Fruit fly (Drosophila melanogaster) whole organism, embryonic: Measurements from ENCODE around the gene Kaz-m1.
A peak's percentile ranks its signal among the peaks of the same experiment; 100 is the strongest.

Experiments
- Asciz ChIP-seq: fragments of 200-800 bp; sonication (Bioruptor generic); optimal IDR thresholded peaks from 2 replicates; lab custom pipeline; 2017; ENCODE audit warnings: missing biosample characterization, mild to moderate bottlenecking, missing genetic modification characterization, missing genetic modification reagents
- B-H2 ChIP-seq: fragments of 200-800 bp; sonication (Bioruptor generic); optimal IDR thresholded peaks from 2 replicates; lab custom pipeline; 2018; ENCODE audit warnings: missing biosample characterization, mild to moderate bottlenecking, missing genetic modification characterization
- CG10321 ChIP-seq: fragments of 200-800 bp; sonication (Bioruptor generic); IDR thresholded peaks from 2 replicates; pipeline ENCODE4 v1.3.6; 2022; ENCODE audit warnings: missing biosample characterization, missing genetic modification characterization
- CG12299 ChIP-seq: fragments of 200-800 bp; sonication (Bioruptor generic); optimal IDR thresholded peaks from 2 replicates; lab custom pipeline; 2018; ENCODE audit warnings: missing biosample characterization, mild to moderate bottlenecking, missing genetic modification characterization
- CG15073 ChIP-seq: fragments of 200-800 bp; sonication (Bioruptor generic); optimal IDR thresholded peaks from 2 replicates; lab custom pipeline; 2016; ENCODE audit warnings: missing biosample characterization, missing genetic modification characterization
- CG15479 ChIP-seq: fragments of 200-800 bp; sonication (Bioruptor generic); optimal IDR thresholded peaks from 3 replicates; lab custom pipeline; 2019; ENCODE audit warnings: missing biosample characterization, mild to moderate bottlenecking, missing genetic modification characterization, moderate library complexity
- CG15601 ChIP-seq: fragments of 200-800 bp; sonication (Bioruptor generic); optimal IDR thresholded peaks from 3 replicates; lab custom pipeline; 2019; ENCODE audit warnings: missing biosample characterization, mild to moderate bottlenecking, missing genetic modification characterization, moderate library complexity
- CG1792 ChIP-seq: fragments of 200-800 bp; sonication (Bioruptor generic); optimal IDR thresholded peaks from 2 replicates; lab custom pipeline; 2016; ENCODE audit warnings: missing biosample characterization, missing genetic modification characterization
- CG30431 ChIP-seq: fragments of 200-800 bp; sonication (Bioruptor generic); optimal IDR thresholded peaks from 2 replicates; lab custom pipeline; 2017; ENCODE audit warnings: missing biosample characterization, missing genetic modification characterization
- CG33213 ChIP-seq: fragments of 200-800 bp; sonication (Bioruptor generic); optimal IDR thresholded peaks from 3 replicates; lab custom pipeline; 2016; ENCODE audit warnings: missing biosample characterization, missing genetic modification characterization
- CG4730 ChIP-seq: fragments of 200-800 bp; sonication (Bioruptor generic); IDR thresholded peaks from 2 replicates; pipeline ENCODE4 v1.3.6; 2022; ENCODE audit warnings: missing biosample characterization, missing genetic modification characterization
- CG4854 ChIP-seq: fragments of 200-800 bp; sonication (Bioruptor generic); optimal IDR thresholded peaks from 2 replicates; lab custom pipeline; 2016; ENCODE audit warnings: missing biosample characterization, missing genetic modification characterization, inconsistent platforms
- CG6854 ChIP-seq: fragments of 200-800 bp; sonication (Bioruptor generic); optimal IDR thresholded peaks from 3 replicates; lab custom pipeline; 2017; ENCODE audit warnings: missing biosample characterization, mild to moderate bottlenecking, missing genetic modification characterization
- CG7839 ChIP-seq: fragments of 200-800 bp; sonication (Bioruptor generic); optimal IDR thresholded peaks from 3 replicates; lab custom pipeline; 2018; ENCODE audit warnings: missing biosample characterization, mild to moderate bottlenecking, missing genetic modification characterization, moderate library complexity
- CG8089 ChIP-seq: fragments of 200-800 bp; sonication (Bioruptor generic); optimal IDR thresholded peaks from 3 replicates; lab custom pipeline; 2016; ENCODE audit warnings: missing biosample characterization, missing genetic modification characterization
- CG8388 ChIP-seq: fragments of 200-800 bp; sonication (Bioruptor generic); optimal IDR thresholded peaks from 2 replicates; lab custom pipeline; 2019; ENCODE audit warnings: missing biosample characterization, mild to moderate bottlenecking, missing genetic modification characterization, moderate library complexity
- CG9727 ChIP-seq: fragments of 200-800 bp; sonication (Bioruptor generic); optimal IDR thresholded peaks from 3 replicates; lab custom pipeline; 2017; ENCODE audit warnings: missing biosample characterization, mild to moderate bottlenecking, missing genetic modification characterization
- CG9817 ChIP-seq: fragments of 200-800 bp; sonication (Bioruptor generic); optimal IDR thresholded peaks from 2 replicates; lab custom pipeline; 2018; ENCODE audit warnings: missing biosample characterization, mild to moderate bottlenecking, missing genetic modification characterization, moderate library complexity
- CTCF ChIP-seq: fragments of 200-800 bp; sonication (Bioruptor generic); optimal IDR thresholded peaks from 2 replicates; lab custom pipeline; 2017; ENCODE audit warnings: missing biosample characterization, mild to moderate bottlenecking, missing genetic modification characterization, moderate library complexity
- Camta ChIP-seq: fragments of 200-800 bp; sonication (Bioruptor generic); optimal IDR thresholded peaks from 2 replicates; lab custom pipeline; 2016; ENCODE audit warnings: missing biosample characterization, missing genetic modification characterization
- Drgx ChIP-seq: fragments of 200-800 bp; sonication (Bioruptor generic); IDR thresholded peaks from 2 replicates; pipeline ENCODE4 v1.3.6; 2022; ENCODE audit warnings: missing biosample characterization, missing genetic modification characterization
- ERR ChIP-seq: fragments of 200-800 bp; sonication (Bioruptor generic); optimal IDR thresholded peaks from 2 replicates; lab custom pipeline; 2016; ENCODE audit warnings: missing biosample characterization, missing genetic modification characterization
- Elba2 ChIP-seq: fragments of 200-800 bp; sonication (Bioruptor generic); optimal IDR thresholded peaks from 3 replicates; lab custom pipeline; 2016; ENCODE audit warnings: missing biosample characterization, missing genetic modification characterization
- HLH54F ChIP-seq: fragments of 200-800 bp; sonication (Bioruptor generic); optimal IDR thresholded peaks from 3 replicates; lab custom pipeline; 2016; ENCODE audit warnings: missing biosample characterization, missing genetic modification characterization
- Lim3 ChIP-seq: fragments of 200-800 bp; sonication (Bioruptor generic); IDR thresholded peaks from 2 replicates; pipeline ENCODE4 v1.3.6; 2022; ENCODE audit warnings: missing biosample characterization, missing genetic modification characterization
- NC2β ChIP-seq: fragments of 200-800 bp; sonication (Bioruptor generic); optimal IDR thresholded peaks from 2 replicates; lab custom pipeline; 2016; ENCODE audit warnings: missing biosample characterization, missing genetic modification characterization
- PHDP ChIP-seq: fragments of 200-800 bp; sonication (Bioruptor generic); optimal IDR thresholded peaks from 3 replicates; lab custom pipeline; 2018; ENCODE audit warnings: missing biosample characterization, mild to moderate bottlenecking, missing genetic modification characterization, moderate library complexity
- Scr ChIP-seq: fragments of 200-800 bp; sonication (Bioruptor generic); IDR thresholded peaks from 2 replicates; pipeline ENCODE4 v1.3.6; 2022; ENCODE audit warnings: missing biosample characterization, missing genetic modification characterization; ENCODE audit not compliant: partially characterized antibody
- Sry-β ChIP-seq: fragments of 200-800 bp; sonication (Bioruptor generic); optimal IDR thresholded peaks from 2 replicates; lab custom pipeline; 2018; ENCODE audit warnings: missing biosample characterization, mild to moderate bottlenecking, missing genetic modification characterization, moderate library complexity
- Ssrp ChIP-seq: fragments of 200-800 bp; sonication (Bioruptor generic); optimal IDR thresholded peaks from 2 replicates; lab custom pipeline; 2018; ENCODE audit warnings: missing biosample characterization, mild to moderate bottlenecking, missing genetic modification characterization, moderate library complexity
- TFAM ChIP-seq: fragments of 200-800 bp; sonication (Bioruptor generic); optimal IDR thresholded peaks from 2 replicates; lab custom pipeline; 2017; ENCODE audit warnings: missing biosample characterization, missing genetic modification characterization, inconsistent platforms
- Taf1 ChIP-seq: fragments of 200-800 bp; sonication (Bioruptor generic); IDR thresholded peaks from 2 replicates; pipeline ENCODE4 v1.3.6; 2022; ENCODE audit warnings: missing biosample characterization, missing genetic modification characterization
- YL-1 ChIP-seq: fragments of 200-800 bp; sonication (Bioruptor generic); optimal IDR thresholded peaks from 3 replicates; lab custom pipeline; 2017; ENCODE audit warnings: missing biosample characterization, mild to moderate bottlenecking, missing genetic modification characterization
- ap ChIP-seq: fragments of 200-800 bp; sonication (Bioruptor generic); IDR thresholded peaks from 2 replicates; pipeline ENCODE4 v1.3.6; 2022; ENCODE audit warnings: missing biosample characterization, missing genetic modification characterization
- caup ChIP-seq: fragments of 200-800 bp; sonication (Bioruptor generic); optimal IDR thresholded peaks from 3 replicates; lab custom pipeline; 2017; ENCODE audit warnings: missing biosample characterization, mild to moderate bottlenecking, missing genetic modification characterization, moderate library complexity; ENCODE audit not compliant: severe bottlenecking
- danr ChIP-seq: fragments of 200-800 bp; sonication (Bioruptor generic); IDR thresholded peaks from 2 replicates; pipeline ENCODE4 v1.3.6; 2022; ENCODE audit warnings: missing biosample characterization, missing genetic modification characterization
- dysf ChIP-seq: fragments of 200-800 bp; sonication (Bioruptor generic); IDR thresholded peaks from 3 replicates; pipeline ENCODE4 v1.3.6; 2022; ENCODE audit warnings: missing biosample characterization, missing genetic modification characterization
- gce ChIP-seq: fragments of 200-800 bp; sonication (Bioruptor generic); IDR thresholded peaks from 3 replicates; pipeline ENCODE4 v1.3.6; 2022; ENCODE audit warnings: missing biosample characterization, missing genetic modification characterization
- gfzf ChIP-seq: fragments of 200-800 bp; sonication (Bioruptor generic); optimal IDR thresholded peaks from 2 replicates; lab custom pipeline; 2016; ENCODE audit warnings: missing biosample characterization, mild to moderate bottlenecking, missing genetic modification characterization, moderate library complexity
- gro ChIP-seq: fragments of 200-800 bp; sonication (Bioruptor generic); optimal IDR thresholded peaks from 2 replicates; lab custom pipeline; 2016; ENCODE audit warnings: missing biosample characterization, missing genetic modification characterization
- h ChIP-seq: fragments of >200 bp; optimal IDR thresholded peaks from 2 replicates; lab custom pipeline; 2017
- ham ChIP-seq: fragments of 200-800 bp; sonication (Bioruptor generic); IDR thresholded peaks from 2 replicates; pipeline ENCODE4 v1.3.6; 2022; ENCODE audit warnings: missing biosample characterization, missing genetic modification characterization
- jing ChIP-seq: fragments of 200-800 bp; sonication (Bioruptor generic); optimal IDR thresholded peaks from 2 replicates; lab custom pipeline; 2018; ENCODE audit warnings: missing biosample characterization, mild to moderate bottlenecking, missing genetic modification characterization
- mld ChIP-seq: fragments of 200-800 bp; sonication (Bioruptor generic); IDR thresholded peaks from 3 replicates; pipeline ENCODE4 v1.3.6; 2022; ENCODE audit warnings: missing biosample characterization, missing genetic modification characterization; ENCODE audit not compliant: partially characterized antibody
- pfk ChIP-seq: fragments of 200-800 bp; sonication (Bioruptor generic); optimal IDR thresholded peaks from 2 replicates; lab custom pipeline; 2018; ENCODE audit warnings: missing biosample characterization, mild to moderate bottlenecking, missing genetic modification characterization, moderate library complexity
- pho ChIP-seq: fragments of 200-800 bp; sonication (Bioruptor generic); optimal IDR thresholded peaks from 2 replicates; lab custom pipeline; 2016; ENCODE audit warnings: missing biosample characterization, missing genetic modification characterization
- sc ChIP-seq, 3 experiments: fragments of >200 bp in 2 of 3; fragments of 200-800 bp in 1 of 3; sonication (Bioruptor generic) in 1 of 3; optimal IDR thresholded peaks; 2 replicates in 2 of 3; 3 replicates in 1 of 3; lab custom pipeline; 2017; ENCODE audit warnings: mild to moderate bottlenecking in 1 of 3, missing biosample characterization in 1 of 3, missing genetic modification characterization in 1 of 3, missing genetic modification reagents in 1 of 3
- ssp ChIP-seq: fragments of 200-800 bp; sonication (Bioruptor generic); IDR thresholded peaks from 2 replicates; pipeline ENCODE4 v1.3.6; 2022; ENCODE audit warnings: missing biosample characterization, missing genetic modification characterization
- stwl ChIP-seq: fragments of 200-800 bp; sonication (Bioruptor generic); optimal IDR thresholded peaks from 3 replicates; lab custom pipeline; 2018; ENCODE audit warnings: missing biosample characterization, mild to moderate bottlenecking, missing genetic modification characterization, moderate library complexity
- yki ChIP-seq: fragments of >200 bp; optimal IDR thresholded peaks from 3 replicates; lab custom pipeline; 2018
- z ChIP-seq: fragments of 200-800 bp; sonication (Bioruptor generic); IDR thresholded peaks from 3 replicates; pipeline ENCODE4 v1.3.6; 2022; ENCODE audit warnings: missing biosample characterization, missing genetic modification characterization
- zfh1 ChIP-seq: fragments of 200-800 bp; sonication (Bioruptor generic); IDR thresholded peaks from 3 replicates; pipeline ENCODE4 v1.3.6; 2022; ENCODE audit warnings: missing biosample characterization, missing genetic modification characterization

Kaz-m1 gene

dm6 chr3R:26055214-26055632 lies 40.7 kb downstream of the Kaz-m1 start, which contains the start of gene Cmpk (continued):
- TF ChIP-seq ssp (GFP tag; lab: Robert Waterston, UW), result no peak
- TF ChIP-seq dysf, result peak; percentile 82
- TF ChIP-seq CG4854 (GFP tag; lab: Kevin White, UChicago), result peak; percentile 16
- no peak for TF ChIP-seq Elba2 (GFP tag; lab: Kevin White, UChicago)
- TF ChIP-seq CG12299 (tag; lab: Kevin White, UChicago), result peak; percentile 47
- TF ChIP-seq CG8089 (GFP tag; lab: Kevin White, UChicago), result peak; percentile 23
- TF ChIP-seq ap (GFP tag; lab: Robert Waterston, UW), result no peak
- 0 out of 3 replicates have a peak, but pooled peaks have one; percentile 29 for TF ChIP-seq z (GFP tag; lab: Robert Waterston, UW)
- TF ChIP-seq NC2β (GFP tag; lab: Kevin White, UChicago), result peak; percentile 31
- TF ChIP-seq CG15601 (tag; lab: Kevin White, UChicago), result peak; percentile 97
- peak; percentile 61 for TF ChIP-seq stwl
- peak; percentile 38 for TF ChIP-seq HLH54F
- TF ChIP-seq CG4730, result no peak
- TF ChIP-seq CG10321 (GFP tag; lab: Robert Waterston, UW), result peak; percentile 26; the same call in 1 of the 2 replicates
- TF ChIP-seq yki (lab: Kevin White, UChicago), result no peak
- TF ChIP-seq zfh1 (GFP tag; lab: Robert Waterston, UW), result peak; percentile 78
- TF ChIP-seq caup (GFP tag; lab: Kevin White, UChicago), result peak; percentile 91
- TF ChIP-seq Ssrp (tag; lab: Kevin White, UChicago), result peak; percentile 2
- TF ChIP-seq Sry-β (GFP tag; lab: Kevin White, UChicago), result peak; percentile 46
- TF ChIP-seq gro (GFP tag; lab: Kevin White, UChicago), result peak; percentile 73
- peak; percentile 44; the same call in 1 of the 2 replicates for TF ChIP-seq Scr (GFP tag; lab: Robert Waterston, UW)
- TF ChIP-seq CG15479 (GFP tag; lab: Kevin White, UChicago), result peak; percentile 36
- TF ChIP-seq danr, result 0 out of 2 replicates have a peak, but pooled peaks have one; percentile 27
- no peak for TF ChIP-seq Taf1 (GFP tag; lab: Robert Waterston, UW)
- TF ChIP-seq gce (GFP tag; lab: Robert Waterston, UW), result peak; percentile 75; the same call in 2 of the 3 replicates
- TF ChIP-seq jing (GFP tag; lab: Kevin White, UChicago), result no peak
- TF ChIP-seq CG7839 (tag; lab: Kevin White, UChicago), result peak; percentile 55
- peak; percentile 68 for TF ChIP-seq Asciz (GFP tag; lab: Kevin White, UChicago)
- no peak for TF ChIP-seq Camta (GFP tag; lab: Kevin White, UChicago)
- TF ChIP-seq ERR (GFP tag; lab: Kevin White, UChicago), result no peak
- peak; percentile 28 for TF ChIP-seq TFAM
- TF ChIP-seq CG1792, result no peak
- peak; percentile 74 for TF ChIP-seq CG6854 (GFP tag; lab: Kevin White, UChicago)
- peak; percentile 76 for TF ChIP-seq YL-1 (GFP tag; lab: Kevin White, UChicago)
- TF ChIP-seq Drgx, result no peak
- TF ChIP-seq sc (optimal IDR thresholded peaks at IDR 0.05; lab: Kevin White, UChicago), result no peak
- peak; percentile 71 for TF ChIP-seq sc (GFP tag; optimal IDR thresholded peaks at IDR 0.05; lab: Kevin White, UChicago)
- TF ChIP-seq pho, result no peak
- peak; percentile 55 for TF ChIP-seq CTCF (GFP tag; lab: Kevin White, UChicago)
- no peak for TF ChIP-seq Lim3 (GFP tag; lab: Robert Waterston, UW)
- TF ChIP-seq CG33213 (GFP tag; lab: Kevin White, UChicago), result peak; percentile 11
- peak; percentile 75 for TF ChIP-seq CG9727 (GFP tag; lab: Kevin White, UChicago)
- TF ChIP-seq B-H2 (GFP tag; lab: Kevin White, UChicago), result peak; percentile 92
- TF ChIP-seq CG8388 (GFP tag; lab: Kevin White, UChicago), result peak; percentile 41
- no peak for TF ChIP-seq mld (GFP tag; lab: Robert Waterston, UW)
- TF ChIP-seq CG30431 (GFP tag; lab: Kevin White, UChicago), result peak; percentile 64
- no peak for TF ChIP-seq CG15073
- peak; percentile 63 for TF ChIP-seq PHDP (tag; lab: Kevin White, UChicago)
- peak; percentile 65 for TF ChIP-seq pfk (GFP tag; lab: Kevin White, UChicago)
- no peak for TF ChIP-seq ham
- peak; percentile 2 for TF ChIP-seq gfzf (GFP tag; lab: Kevin White, UChicago)
- TF ChIP-seq CG9817 (tag; lab: Kevin White, UChicago), result peak; percentile 50
- TF ChIP-seq h (lab: Kevin White, UChicago), result no peak
